Worm (Caenorhabditis elegans): ENCODE data around the gene mtcu-2.

DNA sequence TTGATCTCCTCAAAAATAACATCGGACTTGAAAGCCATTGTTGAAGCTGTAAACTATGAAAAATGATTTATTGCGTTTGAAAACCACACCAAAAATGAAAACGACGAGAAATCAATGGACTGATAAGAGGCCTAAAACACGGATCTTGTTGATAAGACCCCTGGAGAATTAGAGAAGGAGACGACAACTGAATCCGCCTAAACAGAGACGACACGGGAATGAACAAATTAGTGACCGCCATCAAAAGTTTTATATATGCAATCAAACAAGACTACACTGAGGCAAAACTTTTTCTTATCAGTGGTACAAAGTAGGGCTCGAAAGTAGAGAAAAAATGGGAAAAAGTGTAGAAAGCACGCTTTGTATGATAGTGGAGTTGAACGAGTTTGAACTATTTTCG is 31.9 kb downstream of the mtcu-2 start, which contains the start of gene nlt-1:
- TF ChIP-seq egl-27 (tag; optimal IDR thresholded peaks at IDR 0.05) (no peak), nhr-237 (tag; optimal IDR thresholded peaks at IDR 0.05) (no peak), fkh-10 (GFP tag; optimal IDR thresholded peaks at IDR 0.05) (no peak)
